Fruit fly (Drosophila melanogaster) ovary, adult (tissue): ENCODE measurements around the gene Grasp65.

Experiments used
- CG17801 ChIP-seq: fragments of 200-800 bp; optimal IDR thresholded peaks from 2 replicates; lab custom pipeline; 2019; ENCODE audit warnings: missing biosample characterization, mild to moderate bottlenecking, missing genetic modification characterization, moderate library complexity; ENCODE audit not compliant: partially characterized antibody

The Grasp65 gene

DNA sequence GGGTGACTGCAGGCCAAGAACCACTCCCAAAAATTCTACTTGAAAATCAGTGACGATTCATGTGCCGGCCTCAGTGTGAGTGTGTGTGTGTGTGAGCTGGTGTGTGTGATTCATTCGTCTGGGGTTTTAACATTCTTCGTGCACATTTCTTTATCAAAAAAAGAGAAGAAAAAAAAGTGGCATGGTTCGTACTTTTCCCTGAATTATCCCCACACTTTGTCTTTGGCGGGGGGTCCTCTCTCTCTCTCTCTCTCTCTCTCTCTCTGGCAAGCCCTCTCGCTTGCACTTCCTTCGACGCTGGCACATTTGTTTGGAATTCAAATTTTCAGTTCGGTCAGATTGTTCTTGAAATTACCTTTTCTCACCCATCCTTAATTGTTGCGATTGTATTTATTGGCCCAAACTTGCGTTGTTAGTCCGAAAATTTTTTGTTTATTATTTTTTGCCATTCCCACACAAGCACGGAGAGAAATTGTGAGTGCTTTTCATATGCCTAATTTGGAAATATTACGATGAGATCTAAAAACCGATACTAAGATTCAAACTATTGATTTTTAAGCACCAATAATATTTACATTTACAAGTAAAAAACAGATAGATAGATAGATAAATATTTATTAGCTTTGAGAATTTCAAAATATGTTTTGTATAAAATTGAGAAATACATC, 4.4 kb downstream of the Grasp65 start:
- no peak for TF ChIP-seq CG17801

DNA sequence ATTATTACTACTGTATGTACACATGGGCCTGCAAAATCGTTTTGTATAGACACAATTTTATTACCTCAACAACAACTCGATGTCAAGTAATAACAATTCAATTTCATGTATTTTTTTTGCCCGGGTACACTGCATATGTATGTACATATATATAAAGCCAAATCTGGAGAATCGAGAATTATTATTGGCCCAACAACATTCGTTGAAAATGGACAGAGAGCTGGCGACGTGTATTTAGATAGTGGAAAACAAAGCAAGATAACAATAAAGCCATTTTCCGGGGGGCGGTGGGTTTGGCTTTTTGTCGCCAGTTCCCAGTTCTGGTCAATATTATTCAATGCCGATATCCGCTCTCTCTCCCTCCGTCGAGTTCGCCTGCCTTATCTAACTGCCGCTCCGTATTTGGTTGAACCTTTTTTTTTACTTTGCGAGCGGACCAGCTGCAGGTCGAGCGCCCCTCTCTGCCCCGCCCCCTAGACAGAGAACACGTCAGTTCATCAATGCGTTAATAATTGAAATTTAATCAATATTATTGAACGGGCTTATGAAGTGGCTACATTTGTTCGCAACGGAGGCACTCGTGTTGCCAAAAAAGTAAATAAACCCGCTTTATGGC, 5.1 kb downstream of the Grasp65 start:
- no peak for TF ChIP-seq CG17801

DNA sequence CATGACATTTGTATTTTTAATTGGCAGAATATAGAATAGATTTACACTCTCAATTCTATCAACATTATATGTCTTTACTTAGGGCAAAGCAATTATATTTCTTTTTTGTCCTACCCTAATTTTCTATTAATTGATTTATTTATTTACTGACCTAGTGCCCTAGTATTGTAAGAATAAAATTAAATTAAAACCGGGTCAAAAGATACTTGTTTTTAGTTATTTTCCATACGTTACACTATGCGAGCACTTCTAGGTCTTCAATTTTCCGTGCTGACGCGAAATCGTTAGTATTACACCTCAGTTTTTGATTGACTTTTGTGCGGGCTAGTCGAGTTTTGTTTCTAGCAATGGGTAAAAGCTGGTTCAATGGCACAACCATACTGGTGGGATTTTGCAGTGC, 6.6 kb downstream of the Grasp65 start, which contains the start of gene CG46462:
Gene CG46462, plus strand, starts transcription at position 301 of the 400 bp plus-strand sequence.
- TF ChIP-seq CG17801 = no peak

DNA sequence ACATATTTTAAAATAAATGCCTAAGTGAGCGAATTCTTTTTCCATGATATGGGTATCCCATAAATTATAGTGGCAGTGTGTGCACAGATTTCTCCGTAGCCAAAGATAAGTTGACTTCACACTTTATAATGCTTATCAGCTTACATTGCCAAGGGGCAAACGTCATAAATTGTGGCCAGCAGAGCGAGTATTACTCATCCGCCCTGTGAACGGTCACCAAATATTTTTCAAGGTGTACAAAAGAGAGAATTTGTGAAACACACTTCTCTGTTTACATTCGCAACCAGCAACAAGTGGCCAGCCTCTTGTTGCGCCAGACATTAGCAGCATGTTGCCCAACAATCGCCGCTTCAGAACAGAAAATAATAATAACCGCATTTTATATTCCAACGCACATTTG, 8.2 kb downstream of the Grasp65 start:
- peak; percentile 54 for TF ChIP-seq CG17801

DNA sequence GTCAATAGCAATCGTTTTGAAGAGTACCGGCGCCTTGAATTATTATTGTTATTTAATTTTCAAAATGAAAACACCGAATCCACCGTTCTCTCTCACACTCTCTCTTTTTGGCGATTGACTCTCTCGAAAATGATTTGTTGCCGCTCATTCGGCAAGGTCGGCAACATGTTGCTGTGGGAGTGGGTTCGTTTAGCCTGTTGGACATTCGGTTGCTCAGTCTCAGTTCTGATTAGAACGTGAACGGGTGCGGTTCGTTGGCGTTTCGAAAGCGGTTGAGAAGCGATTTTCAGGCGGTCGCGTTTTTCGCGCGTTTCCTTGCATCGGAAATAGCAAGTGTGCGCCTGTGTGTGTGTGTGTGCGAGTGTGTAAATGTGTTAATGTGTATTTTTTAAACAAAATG, 14.3 kb downstream of the Grasp65 start, which contains the start of gene Ac76E:
Gene Ac76E, plus strand, starts transcription at position 264 of the 400 bp plus-strand sequence.
- TF ChIP-seq CG17801 = peak; percentile 6

DNA sequence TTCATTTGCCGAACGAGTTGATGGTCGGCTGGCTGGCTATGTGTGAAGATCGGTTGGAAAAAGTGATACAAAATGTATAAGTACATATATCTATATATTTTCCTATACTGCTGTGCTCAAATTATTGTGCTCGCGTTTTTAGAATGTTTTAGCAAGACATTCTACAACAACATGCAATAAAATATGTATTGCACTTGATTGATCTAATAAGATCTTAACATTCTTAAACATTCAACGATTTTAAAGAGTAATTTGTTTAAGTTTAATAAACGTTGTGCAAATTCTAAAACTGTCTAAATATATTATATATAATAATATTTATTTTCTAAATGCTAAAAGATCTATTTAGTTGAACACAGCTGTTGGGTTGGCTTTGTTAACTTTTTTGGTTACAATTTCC, 15.6 kb downstream of the Grasp65 start:
- no peak for TF ChIP-seq CG17801

DNA sequence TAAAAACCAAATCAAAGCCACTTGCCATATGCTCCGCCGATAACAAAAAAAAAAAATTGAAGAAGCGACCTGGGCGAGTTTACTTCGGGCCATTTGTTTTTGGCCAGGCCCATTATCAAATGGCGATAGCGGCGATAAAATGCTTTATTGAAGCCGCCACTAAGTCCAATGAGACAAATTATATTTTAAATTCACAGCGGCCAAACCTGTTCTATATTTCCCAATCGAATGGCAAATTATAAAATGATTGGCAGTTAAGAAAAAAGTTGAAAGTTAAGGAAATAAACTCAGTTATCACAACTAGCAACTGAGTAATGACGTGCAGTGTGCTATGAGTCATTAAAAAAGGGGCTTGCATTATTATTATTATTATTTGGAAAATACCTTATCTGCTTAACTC, 16.4 kb downstream of the Grasp65 start:
- TF ChIP-seq CG17801 = no peak

DNA sequence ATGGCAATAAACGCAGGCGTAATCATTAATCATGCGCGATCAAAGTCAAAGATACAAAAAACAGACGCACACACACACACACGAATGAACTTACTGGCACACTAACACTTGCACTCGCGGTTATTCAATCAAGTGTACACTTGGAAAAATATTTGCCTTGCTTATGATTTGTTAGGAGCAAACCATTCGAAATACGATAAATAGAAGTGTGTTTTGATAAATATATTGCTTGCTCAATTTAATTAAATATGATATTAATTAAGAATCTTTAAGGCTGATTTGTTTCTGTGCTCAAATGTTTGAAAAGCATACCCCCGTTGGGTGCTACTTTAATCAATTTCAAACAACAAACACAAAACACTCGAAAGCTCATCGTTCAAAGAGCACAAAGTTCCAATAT, 20.7 kb downstream of the Grasp65 start:
- no peak for TF ChIP-seq CG17801

DNA sequence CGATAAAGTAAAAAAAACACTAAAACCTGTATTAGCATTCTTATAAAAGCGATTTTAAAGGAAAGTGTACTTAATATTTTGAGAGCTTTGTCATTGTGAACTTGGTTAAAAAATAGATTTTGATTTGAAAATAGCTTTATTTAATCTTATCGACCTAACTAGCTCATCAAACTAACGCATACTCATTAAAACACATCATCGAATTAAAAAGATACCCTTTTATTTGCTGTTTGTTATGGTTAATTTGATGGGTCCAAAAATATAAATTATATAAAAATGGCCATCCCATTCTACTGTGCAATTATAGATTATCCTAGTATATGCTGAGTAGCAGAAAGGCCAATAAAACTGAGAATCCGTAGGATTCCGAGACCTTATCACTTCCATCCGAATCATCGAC, 26.3 kb downstream of the Grasp65 start, which contains the start of gene CG32219:
Gene CG32219, minus strand, starts transcription at position 101 of the 400 bp plus-strand sequence.
- TF ChIP-seq CG17801 = no peak

DNA sequence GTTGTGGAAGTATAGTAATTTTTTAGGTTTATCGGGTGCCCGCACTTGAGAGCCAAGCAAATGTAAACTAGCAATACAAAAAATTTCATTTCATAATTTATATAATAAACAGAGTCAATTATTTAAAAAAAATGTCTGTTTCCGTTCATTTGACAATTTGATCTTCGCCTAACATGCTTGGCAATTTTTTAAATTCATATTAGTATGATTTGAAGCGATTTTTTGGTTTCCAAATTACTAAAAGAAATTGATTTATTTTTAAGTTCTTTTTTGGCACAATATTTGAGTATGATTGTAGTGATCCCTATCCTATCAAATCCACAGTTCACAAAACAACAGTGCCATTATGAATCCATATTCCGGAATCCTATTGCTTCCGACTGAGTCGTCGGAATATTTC, 27.1 kb downstream of the Grasp65 start, which contains the start of gene CG34258:
Gene CG34258, minus strand, starts transcription at position 101 of the 400 bp plus-strand sequence.
- TF ChIP-seq CG17801 = no peak

DNA sequence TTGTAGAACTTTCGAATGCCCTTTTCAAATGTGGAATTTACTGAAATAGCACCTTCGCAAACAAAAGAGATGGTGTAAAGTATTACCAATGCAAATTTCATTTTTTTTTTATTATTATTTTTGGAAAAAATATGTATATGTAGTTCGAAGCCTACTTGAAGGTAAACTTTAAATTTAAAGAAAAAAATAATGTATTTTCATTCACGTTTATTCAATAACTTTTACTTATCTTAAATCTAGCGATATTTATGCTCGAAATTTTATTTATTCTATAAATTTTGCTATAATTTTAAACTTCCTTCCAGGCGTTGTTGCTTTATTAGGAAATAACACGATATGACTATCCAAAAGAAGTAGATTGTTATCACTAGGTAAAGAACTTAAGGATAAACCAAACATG, 27.9 kb downstream of the Grasp65 start, which contains the start of gene CG33710:
Gene CG33710, minus strand, starts transcription at position 101 of the 400 bp plus-strand sequence.
- TF ChIP-seq CG17801 = no peak

DNA sequence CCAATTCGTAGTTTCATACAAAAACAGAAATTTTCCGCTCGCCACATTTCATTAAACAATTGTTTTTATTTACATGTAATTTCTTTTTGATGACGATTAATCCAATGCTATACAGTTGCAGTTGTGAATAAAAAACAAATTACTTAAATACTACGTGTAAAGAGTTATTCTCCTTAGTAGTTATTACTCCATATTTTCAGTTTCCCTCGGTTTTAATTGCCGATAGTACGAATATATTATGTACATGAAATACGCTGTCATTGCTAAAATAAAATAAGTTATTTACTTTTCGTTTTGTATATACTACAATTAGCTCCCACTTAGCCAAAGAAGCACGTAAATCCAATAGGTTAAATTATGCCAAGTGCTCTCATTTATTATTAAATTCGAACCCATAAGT, 28.9 kb downstream of the Grasp65 start, which contains the start of gene CG42655:
Gene CG42655, minus strand, starts transcription at position 101 of the 400 bp plus-strand sequence.
- TF ChIP-seq CG17801 = no peak

DNA sequence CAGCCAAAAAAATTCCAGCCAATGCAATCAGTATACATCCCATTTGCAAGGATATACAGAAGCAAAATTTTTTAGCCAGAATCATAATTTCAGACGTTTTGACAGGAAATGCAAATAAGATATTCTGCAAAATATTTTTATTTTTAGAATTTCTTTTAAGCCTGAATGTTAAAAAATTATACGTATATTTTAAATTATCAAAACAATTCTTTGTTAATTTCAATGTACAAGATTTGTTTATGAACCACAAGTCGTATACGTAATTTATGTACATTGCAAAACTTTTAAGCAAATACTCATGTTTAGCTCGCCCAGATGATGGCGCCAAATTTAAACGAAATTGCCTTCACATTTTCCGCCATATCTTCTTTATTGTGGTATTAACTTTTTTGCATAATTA, 29.7 kb downstream of the Grasp65 start, which contains the start of gene CG42654:
Gene CG42654, minus strand, starts transcription at position 101 of the 400 bp plus-strand sequence.
- no peak for TF ChIP-seq CG17801

DNA sequence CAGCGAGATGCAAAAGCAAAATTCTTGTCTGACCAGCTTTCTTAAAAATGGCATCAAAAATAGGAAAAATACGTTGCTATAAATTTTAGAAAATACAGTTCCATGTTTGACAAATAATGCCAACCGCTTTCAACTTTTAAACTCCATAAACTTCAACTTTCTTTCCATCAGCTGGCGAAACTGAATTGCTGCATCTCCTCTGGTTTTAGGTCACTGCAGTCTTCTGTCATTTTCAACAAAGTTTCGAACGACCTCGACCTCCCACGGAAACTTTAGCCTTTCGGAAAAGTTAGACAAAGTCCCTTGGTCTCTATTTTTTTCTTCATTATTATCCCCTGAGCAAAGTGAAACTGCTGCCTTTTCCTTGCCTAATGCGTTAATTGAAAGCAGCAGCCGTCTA, 31.0 kb downstream of the Grasp65 start, which contains the start of gene CG42263:
Gene CG42263, minus strand, starts transcription at position 101 of the 400 bp plus-strand sequence.
- TF ChIP-seq CG17801 = no peak

DNA sequence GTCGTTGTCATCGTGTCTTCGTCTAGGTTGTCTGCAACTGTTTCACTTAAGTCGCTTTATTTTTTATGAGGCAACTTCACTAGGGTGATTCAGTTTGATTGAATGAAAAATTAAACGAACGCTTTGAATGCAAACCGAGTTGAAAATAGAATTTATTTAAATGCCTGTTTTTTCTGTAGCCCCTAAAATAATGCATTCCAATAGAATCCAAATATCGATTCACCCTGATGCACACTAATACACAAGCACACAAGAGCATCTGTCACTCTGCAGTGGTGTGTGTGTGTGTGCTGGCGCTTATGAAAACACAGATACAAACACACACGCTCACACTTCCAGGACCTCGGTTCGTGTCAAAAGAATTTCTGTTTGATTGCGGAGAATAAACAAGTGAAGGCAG, 37.1 kb downstream of the Grasp65 start:
- no peak for TF ChIP-seq CG17801

DNA sequence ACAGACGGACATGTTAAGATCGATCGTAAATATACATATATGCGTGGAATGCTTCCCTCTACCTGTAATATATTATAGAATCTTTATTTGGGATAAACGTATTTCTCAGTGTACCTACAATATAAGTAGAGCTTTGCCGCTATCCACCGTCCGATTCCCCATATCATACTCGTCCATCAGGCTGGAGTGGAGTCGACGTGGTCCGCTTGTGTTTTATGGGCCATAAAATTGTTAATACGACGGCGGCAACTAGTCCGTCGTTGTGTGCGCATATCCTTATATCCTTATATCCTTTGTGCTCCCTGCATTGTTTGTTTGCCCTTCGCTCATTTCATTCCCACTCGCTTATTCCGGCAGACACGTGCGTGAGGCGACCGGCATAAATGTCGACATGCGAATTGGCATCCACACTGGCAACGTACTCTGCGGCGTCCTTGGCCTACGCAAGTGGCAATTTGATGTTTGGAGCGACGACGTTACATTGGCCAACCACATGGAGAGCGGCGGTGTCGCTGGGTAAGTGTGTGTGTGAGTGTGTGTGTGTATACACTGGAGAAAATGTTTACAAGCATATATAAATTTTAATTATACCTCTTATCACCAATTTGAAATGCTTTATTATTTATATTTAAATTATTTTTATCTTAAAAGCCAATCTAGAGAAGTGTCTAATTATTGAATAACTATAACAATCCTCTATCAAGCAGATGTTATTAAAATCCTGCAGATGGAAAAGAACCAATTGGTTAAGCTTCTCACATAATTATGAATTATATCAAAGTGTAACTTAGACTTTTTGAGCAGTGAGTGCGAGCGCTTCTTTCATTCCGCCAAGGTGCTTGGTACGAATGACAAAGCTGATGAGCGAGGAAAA, 44.2 kb downstream of the Grasp65 start:
- no peak for TF ChIP-seq CG17801
